Worm (Caenorhabditis elegans) whole organism, L1 larva: ENCODE results near the gene fkb-6.

ENCODE experiments used
- ama-1 ChIP-seq: fragments of 150-350 bp; optimal IDR thresholded peaks from 2 replicates; lab custom pipeline; 2014
- fkh-10 ChIP-seq: sonication (generic microtip); optimal IDR thresholded peaks from 2 replicates; lab custom pipeline; 2017; ENCODE audit warnings: missing biosample characterization, missing genetic modification reagents, missing genetic modification characterization

- no peak for TF ChIP-seq ama-1 (lab: Kevin White, UChicago)
- no peak for TF ChIP-seq fkh-10
These were observed 7.7 kb downstream of the fkb-6 start, which contains the start of gene F31D4.5 for ce11 chrV:20853581-20854161.
